Worm (Caenorhabditis elegans): ENCODE data around the gene slc-36.5.
A peak's percentile ranks its signal among the peaks of the same experiment; 100 is the strongest.

slc-36.5 gene

ce11 chrII:6842009-6842408 lies 34.8 kb downstream of the slc-36.5 start:
- no peak for TF ChIP-seq nhr-67 (tag; optimal IDR thresholded peaks at IDR 0.05)
- TF ChIP-seq ceh-28 (tag; optimal IDR thresholded peaks at IDR 0.05) = no peak

- TF ChIP-seq elt-2 (tag; optimal IDR thresholded peaks at IDR 0.05) = peak; percentile 28
- peak; percentile 89 for TF ChIP-seq egl-5 (tag; optimal IDR thresholded peaks at IDR 0.05)
- no peak for TF ChIP-seq aly-2 (tag; optimal IDR thresholded peaks at IDR 0.05)
- peak; percentile 59 for TF ChIP-seq egl-27 (tag; optimal IDR thresholded peaks at IDR 0.05)
Measured at ce11 chrII:6841102-6841501, 35.8 kb downstream of the slc-36.5 start.

ce11 chrII:6840663-6841062 lies 36.2 kb downstream of the slc-36.5 start:
- TF ChIP-seq zag-1 (tag; optimal IDR thresholded peaks at IDR 0.05) = no peak
- TF ChIP-seq pha-4 (tag; optimal IDR thresholded peaks at IDR 0.05) = peak; percentile 85
- TF ChIP-seq egl-5 (tag; optimal IDR thresholded peaks at IDR 0.05) = no peak

ce11 chrII:6838977-6839376 lies 37.9 kb downstream of the slc-36.5 start:
- TF ChIP-seq jun-1 (tag; optimal IDR thresholded peaks at IDR 0.05) (no peak), elt-2 (tag; optimal IDR thresholded peaks at IDR 0.05) (peak; percentile 39), unc-62 (GFP tag; optimal IDR thresholded peaks at IDR 0.05) (peak; percentile 40), nfya-1 (tag; optimal IDR thresholded peaks at IDR 0.05; ENCODE audit: insufficient read depth) (peak; percentile 64), mdl-1 (tag; optimal IDR thresholded peaks at IDR 0.05) (no peak), tbx-2 (tag; optimal IDR thresholded peaks at IDR 0.05) (peak; percentile 26), lin-39 (tag; optimal IDR thresholded peaks at IDR 0.05) (peak; percentile 75), ceh-28 (tag; optimal IDR thresholded peaks at IDR 0.05) (no peak), ama-1 (optimal IDR thresholded peaks at IDR 0.05) (no peak), elt-1 (tag; optimal IDR thresholded peaks at IDR 0.05) (peak; percentile 42)

- TF ChIP-seq nfya-1 (tag; optimal IDR thresholded peaks at IDR 0.05; ENCODE audit: insufficient read depth) (peak; percentile 41), pha-4 (tag; optimal IDR thresholded peaks at IDR 0.05) (no peak), eor-1 (tag; optimal IDR thresholded peaks at IDR 0.05) (no peak), ceh-9 (tag; optimal IDR thresholded peaks at IDR 0.05) (no peak), ama-1 (optimal IDR thresholded peaks at IDR 0.05) (no peak), lin-39 (tag; optimal IDR thresholded peaks at IDR 0.05) (peak; percentile 72), unc-62 (GFP tag; optimal IDR thresholded peaks at IDR 0.05) (peak; percentile 94), ztf-11 (tag; optimal IDR thresholded peaks at IDR 0.05) (peak; percentile 12), tbx-2 (tag; optimal IDR thresholded peaks at IDR 0.05) (peak; percentile 38), elt-3 (tag; optimal IDR thresholded peaks at IDR 0.05) (no peak), unc-39 (tag; optimal IDR thresholded peaks at IDR 0.05) (peak; percentile 18), lin-15B (tag; optimal IDR thresholded peaks at IDR 0.05) (no peak), egl-27 (tag; optimal IDR thresholded peaks at IDR 0.05) (peak; percentile 86)
Measured at ce11 chrII:6838270-6838878, 38.5 kb downstream of the slc-36.5 start.

- TF ChIP-seq eor-1 (tag; optimal IDR thresholded peaks at IDR 0.05) (no peak), nhr-67 (tag; optimal IDR thresholded peaks at IDR 0.05) (no peak), fos-1 (tag; optimal IDR thresholded peaks at IDR 0.05) (no peak), pha-4 (tag; optimal IDR thresholded peaks at IDR 0.05) (peak; percentile 98), nhr-25 (tag; optimal IDR thresholded peaks at IDR 0.05) (peak; percentile 42), jun-1 (tag; optimal IDR thresholded peaks at IDR 0.05) (peak; percentile 9), nhr-23 (tag; optimal IDR thresholded peaks at IDR 0.05) (peak; percentile 35), ama-1 (optimal IDR thresholded peaks at IDR 0.05) (no peak), elt-3 (tag; optimal IDR thresholded peaks at IDR 0.05) (no peak), nhr-237 (tag; optimal IDR thresholded peaks at IDR 0.05) (no peak), elt-2 (tag; optimal IDR thresholded peaks at IDR 0.05) (peak; percentile 67)
Measured at ce11 chrII:6836762-6837566, 39.9 kb downstream of the slc-36.5 start.

- no peak for TF ChIP-seq daf-12 (tag; optimal IDR thresholded peaks at IDR 0.05)
- peak; percentile 47 for TF ChIP-seq nhr-23 (tag; optimal IDR thresholded peaks at IDR 0.05)
- TF ChIP-seq nhr-12 (tag; optimal IDR thresholded peaks at IDR 0.05) = no peak
- no peak for TF ChIP-seq egl-5 (tag; optimal IDR thresholded peaks at IDR 0.05)
- peak; percentile 95 for TF ChIP-seq pha-4 (tag; optimal IDR thresholded peaks at IDR 0.05)
- TF ChIP-seq unc-62 (GFP tag; optimal IDR thresholded peaks at IDR 0.05) = peak; percentile 46
- peak; percentile 73 for TF ChIP-seq nhr-25 (tag; optimal IDR thresholded peaks at IDR 0.05)
- peak; percentile 95 for TF ChIP-seq egl-27 (tag; optimal IDR thresholded peaks at IDR 0.05)
- TF ChIP-seq lin-15B (tag; optimal IDR thresholded peaks at IDR 0.05) = no peak
- TF ChIP-seq mdl-1 (tag; optimal IDR thresholded peaks at IDR 0.05) = no peak
Measured at ce11 chrII:6835972-6836595, 40.8 kb downstream of the slc-36.5 start.

All from whole organism, L3 larva.